Fruit fly (Drosophila melanogaster): ENCODE data around the gene bif.
A peak's percentile ranks its signal among the peaks of the same experiment; 100 is the strongest.

The bif gene

DNA sequence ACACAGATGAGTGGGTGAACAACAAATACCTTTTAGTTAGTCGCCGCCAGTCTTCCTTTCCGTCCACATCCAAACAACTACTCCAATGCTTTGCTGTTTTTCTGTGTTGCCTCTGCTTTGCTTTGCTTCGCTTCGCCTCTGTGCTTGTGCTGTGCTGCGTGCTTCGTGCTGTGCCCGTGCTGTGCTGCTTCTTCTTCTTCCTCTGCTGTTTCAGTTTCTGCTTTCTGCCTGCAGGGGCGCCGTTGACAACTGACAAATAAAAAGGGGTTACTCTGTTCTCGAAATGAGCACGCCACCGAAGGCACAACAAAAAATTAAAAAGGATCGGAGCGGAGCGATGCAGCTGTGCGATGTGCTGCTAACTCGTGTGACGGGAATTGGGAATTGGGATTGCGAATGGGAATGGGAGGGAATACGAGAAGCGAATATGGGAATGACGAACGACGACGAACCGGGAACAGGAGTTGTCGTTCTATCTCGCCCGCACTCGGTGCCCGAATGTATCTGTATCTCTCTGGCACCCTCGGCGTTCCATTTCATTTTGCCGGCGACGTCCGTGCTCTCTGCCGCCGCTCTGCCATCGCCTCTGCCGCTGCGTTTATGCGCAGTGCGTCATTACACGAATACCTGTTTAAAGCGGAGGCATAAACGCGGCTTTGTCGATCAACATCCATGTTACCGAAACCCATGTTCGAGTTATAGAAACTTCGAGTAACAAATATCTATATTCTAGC, 35.9 kb downstream of the bif start (continued):
- TF ChIP-seq fd85E (GFP tag; optimal IDR thresholded peaks at IDR 0.05) (no peak), lz (GFP tag; optimal IDR thresholded peaks at IDR 0.05) (peak; percentile 58), cyc (GFP tag; optimal IDR thresholded peaks at IDR 0.05) (peak; percentile 15), net (GFP tag; optimal IDR thresholded peaks at IDR 0.05) (no peak), Sox14 (GFP tag; optimal IDR thresholded peaks at IDR 0.05) (peak; percentile 43), Eip78C (GFP tag) (peak; percentile 80), salr (GFP tag; optimal IDR thresholded peaks at IDR 0.05) (peak in 1 of 2 experiments; percentile 12), CG8632 (GFP tag; optimal IDR thresholded peaks at IDR 0.05) (no peak), fd59A (GFP tag; optimal IDR thresholded peaks at IDR 0.05) (no peak), acj6 (GFP tag; optimal IDR thresholded peaks at IDR 0.05) (no peak), Hr38 (GFP tag; optimal IDR thresholded peaks at IDR 0.05) (no peak), CG6163 (GFP tag; IDR thresholded peaks at IDR 0.05) (peak; percentile 83), CG6808 (GFP tag; optimal IDR thresholded peaks at IDR 0.05) (peak; percentile 58), topi (GFP tag; optimal IDR thresholded peaks at IDR 0.05) (peak; percentile 24), CG8119 (GFP tag; IDR thresholded peaks at IDR 0.05) (peak; percentile 40; the same call in 1 of the 3 replicates), CG6854 (GFP tag; optimal IDR thresholded peaks at IDR 0.05) (no peak), Eip93F (GFP tag; optimal IDR thresholded peaks at IDR 0.05) (no peak), Eip75B (GFP tag; optimal IDR thresholded peaks at IDR 0.05) (no peak), dac (GFP tag; optimal IDR thresholded peaks at IDR 0.05) (peak; percentile 31), vri (GFP tag; optimal IDR thresholded peaks at IDR 0.05) (no peak), fkh (GFP tag; optimal IDR thresholded peaks at IDR 0.05) (no peak), OdsH (GFP tag; optimal IDR thresholded peaks at IDR 0.05) (no peak), Hr4 (GFP tag; optimal IDR thresholded peaks at IDR 0.05) (peak; percentile 50), CG3919 (GFP tag; optimal IDR thresholded peaks at IDR 0.05) (no peak)

DNA sequence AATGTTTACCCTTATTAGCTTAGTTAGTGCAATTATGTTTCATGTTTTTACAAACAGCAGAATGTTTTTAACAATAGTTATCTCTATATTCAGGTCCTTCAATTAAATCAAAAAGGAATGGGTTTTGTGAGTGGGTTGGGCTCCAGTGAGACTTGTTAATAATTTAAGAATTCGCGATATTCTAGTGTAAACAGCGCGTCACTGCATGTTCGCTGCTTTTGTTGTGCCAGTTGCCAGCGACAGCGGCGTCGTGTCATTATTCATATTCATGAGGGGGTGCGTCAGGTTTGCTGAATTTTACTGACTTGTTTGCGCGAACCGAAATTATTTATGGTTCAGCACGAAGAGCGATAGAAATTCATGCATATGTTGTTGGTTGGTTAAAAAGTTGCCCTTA, 36.5 kb downstream of the bif start, which contains the start of gene Amun:
Amun (minus strand) TSS at position 303 of the 397 bp plus-strand sequence.
- TF ChIP-seq Eip93F (GFP tag; optimal IDR thresholded peaks at IDR 0.05): no peak
- 0 out of 3 replicates have a peak, but pooled peaks have one; percentile 20 for TF ChIP-seq CG8119 (GFP tag; IDR thresholded peaks at IDR 0.05)
- TF ChIP-seq CG6792 (GFP tag; optimal IDR thresholded peaks at IDR 0.05): peak; percentile 43
- peak; percentile 38 for TF ChIP-seq dsx (GFP tag; optimal IDR thresholded peaks at IDR 0.05; ENCODE audit: poor library complexity, severe bottlenecking)
- TF ChIP-seq Sox14 (GFP tag; optimal IDR thresholded peaks at IDR 0.05): peak; percentile 43
- TF ChIP-seq Smox (GFP tag; optimal IDR thresholded peaks at IDR 0.05): peak; percentile 63
- peak; percentile 25 for TF ChIP-seq cyc (GFP tag; optimal IDR thresholded peaks at IDR 0.05)
- TF ChIP-seq CG6276 (GFP tag; optimal IDR thresholded peaks at IDR 0.05): peak; percentile 33
- no peak for TF ChIP-seq Ets96B (tag; optimal IDR thresholded peaks at IDR 0.05)
- TF ChIP-seq CG15336 (GFP tag; IDR thresholded peaks at IDR 0.05): peak; percentile 18; the same call in 1 of the 2 replicates
- peak; percentile 62 for TF ChIP-seq esn (GFP tag; optimal IDR thresholded peaks at IDR 0.05)
- TF ChIP-seq dac (GFP tag; optimal IDR thresholded peaks at IDR 0.05): no peak
- TF ChIP-seq CG11294 (GFP tag; IDR thresholded peaks at IDR 0.05): no peak; the same call in 1 of the 2 replicates
- TF ChIP-seq topi (GFP tag; optimal IDR thresholded peaks at IDR 0.05): peak; percentile 39
- peak; percentile 50 for TF ChIP-seq CG7368 (GFP tag; optimal IDR thresholded peaks at IDR 0.05)
- no peak for TF ChIP-seq CG1621 (tag; optimal IDR thresholded peaks at IDR 0.05)
- TF ChIP-seq Lpt (GFP tag; optimal IDR thresholded peaks at IDR 0.05): no peak
- TF ChIP-seq Sox102F (GFP tag; optimal IDR thresholded peaks at IDR 0.05): no peak
- peak; percentile 40 for TF ChIP-seq Met (GFP tag; optimal IDR thresholded peaks at IDR 0.05)
- peak; percentile 26 for TF ChIP-seq fd59A (GFP tag; optimal IDR thresholded peaks at IDR 0.05)
- TF ChIP-seq pdm3 (GFP tag; optimal IDR thresholded peaks at IDR 0.05): peak; percentile 52
- TF ChIP-seq CG32006 (GFP tag; optimal IDR thresholded peaks at IDR 0.05): peak; percentile 64
- peak; percentile 26 for TF ChIP-seq CG3919 (GFP tag; optimal IDR thresholded peaks at IDR 0.05)
- TF ChIP-seq CG6163 (GFP tag; IDR thresholded peaks at IDR 0.05): no peak; the same call in none of the 3 replicates
- peak; percentile 63 for TF ChIP-seq Hr39 (GFP tag; optimal IDR thresholded peaks at IDR 0.05)
- no peak for TF ChIP-seq Sox15 (GFP tag; optimal IDR thresholded peaks at IDR 0.05)
- no peak for TF ChIP-seq Hr38 (GFP tag; optimal IDR thresholded peaks at IDR 0.05)
- TF ChIP-seq OdsH (GFP tag; optimal IDR thresholded peaks at IDR 0.05): peak; percentile 53
- peak; percentile 7 for TF ChIP-seq CG11902 (GFP tag; optimal IDR thresholded peaks at IDR 0.05)
- peak; percentile 59 for TF ChIP-seq Eip78C (GFP tag)
- TF ChIP-seq CG31627 (GFP tag; optimal IDR thresholded peaks at IDR 0.05): peak; percentile 62
- no peak for TF ChIP-seq CG9139 (GFP tag; optimal IDR thresholded peaks at IDR 0.05)
- TF ChIP-seq CG6854 (GFP tag; optimal IDR thresholded peaks at IDR 0.05): no peak
- TF ChIP-seq salr (GFP tag; optimal IDR thresholded peaks at IDR 0.05): peak in 1 of 2 experiments; percentile 63
- no peak for TF ChIP-seq CG11762 (GFP tag; optimal IDR thresholded peaks at IDR 0.05; ENCODE audit: insufficient read depth)
- TF ChIP-seq CG16779 (tag; optimal IDR thresholded peaks at IDR 0.05): no peak
- TF ChIP-seq Hr4 (GFP tag; optimal IDR thresholded peaks at IDR 0.05): peak; percentile 5
- peak; percentile 16 for TF ChIP-seq CG10631 (GFP tag; optimal IDR thresholded peaks at IDR 0.05)
